Worm (Caenorhabditis elegans): Measurements from ENCODE around the gene gpa-9.
A peak's percentile ranks its signal among the peaks of the same experiment; 100 is the strongest.

gpa-9 gene

DNA sequence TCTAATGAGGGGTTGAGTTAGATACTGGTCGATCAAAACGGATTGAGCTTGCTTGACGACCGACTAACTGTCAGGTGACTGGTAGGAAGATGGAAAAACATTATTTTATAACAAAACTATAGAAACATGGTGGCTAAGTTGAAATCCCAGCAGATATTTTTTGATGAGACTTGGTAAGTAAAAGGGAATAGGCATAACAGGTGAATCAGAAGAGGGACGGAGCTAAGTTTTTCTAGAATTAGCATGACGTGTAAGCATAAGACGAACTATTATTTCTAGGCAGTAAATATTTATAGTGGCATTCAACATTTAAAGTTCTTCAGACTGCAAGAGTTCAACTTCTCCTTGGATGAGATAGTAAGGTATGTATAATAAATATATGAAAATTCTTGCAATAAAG, 4.6 kb downstream of the gpa-9 start, which contains the start of gene F56H9.8:
F56H9.8 (plus strand) TSS at position 301 of the 400 bp plus-strand sequence.
- no peak for TF ChIP-seq hpl-2 (GFP tag; optimal IDR thresholded peaks at IDR 0.05)
- no peak for TF ChIP-seq nhr-47 (tag; optimal IDR thresholded peaks at IDR 0.05)
- TF ChIP-seq nhr-85 (tag), result no peak
- TF ChIP-seq unc-62 (GFP tag; optimal IDR thresholded peaks at IDR 0.05), result no peak
- TF ChIP-seq unc-130 (tag; optimal IDR thresholded peaks at IDR 0.05), result no peak
- peak; percentile 29 for TF ChIP-seq pax-3 (tag; optimal IDR thresholded peaks at IDR 0.05)

DNA sequence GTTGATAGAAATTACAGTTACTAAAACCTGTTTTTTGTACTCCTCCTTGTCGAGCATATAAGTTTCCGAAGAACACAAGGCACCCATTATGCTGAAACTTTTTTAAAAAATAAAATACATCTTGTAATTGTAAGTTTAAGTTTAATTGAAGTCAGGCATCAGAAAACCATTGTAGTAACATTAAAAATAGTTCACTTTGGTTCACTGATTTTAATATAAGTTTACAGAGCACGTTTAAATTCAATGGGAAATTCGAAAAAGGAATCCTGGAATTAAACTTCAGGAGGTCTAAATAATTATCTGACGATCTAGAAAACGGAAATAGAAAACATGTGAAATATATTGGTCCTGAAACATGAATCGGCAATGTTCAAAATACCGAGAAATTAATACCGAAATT, 8.7 kb downstream of the gpa-9 start, which contains the start of gene gpa-8:
gpa-8 (minus strand) TSS at position 101 of the 400 bp plus-strand sequence.
- no peak for TF ChIP-seq fkh-4 (tag; optimal IDR thresholded peaks at IDR 0.05; ENCODE audit: borderline replicate concordance)
- TF ChIP-seq C04F5.9 (tag; optimal IDR thresholded peaks at IDR 0.05), result no peak
- TF ChIP-seq tlp-1 (tag; optimal IDR thresholded peaks at IDR 0.05), result no peak
- no peak for TF ChIP-seq zip-4 (GFP tag; optimal IDR thresholded peaks at IDR 0.05)
- TF ChIP-seq swsn-7 (tag; optimal IDR thresholded peaks at IDR 0.05), result no peak
- TF ChIP-seq egl-13 (tag; optimal IDR thresholded peaks at IDR 0.05), result no peak
- TF ChIP-seq lin-39 (tag; optimal IDR thresholded peaks at IDR 0.05), result no peak
- no peak for TF ChIP-seq mef-2 (tag; optimal IDR thresholded peaks at IDR 0.05)
- TF ChIP-seq fos-1 (tag; optimal IDR thresholded peaks at IDR 0.05), result no peak
- TF ChIP-seq aly-2 (tag; optimal IDR thresholded peaks at IDR 0.05), result no peak
- no peak for TF ChIP-seq tbx-2 (tag; optimal IDR thresholded peaks at IDR 0.05)

- TF ChIP-seq nhr-237 (tag; optimal IDR thresholded peaks at IDR 0.05), result no peak
- no peak for TF ChIP-seq unc-30 (tag; optimal IDR thresholded peaks at IDR 0.05)
- TF ChIP-seq swsn-7 (tag; optimal IDR thresholded peaks at IDR 0.05), result no peak
- peak; percentile 3 for TF ChIP-seq lin-14 (GFP tag; optimal IDR thresholded peaks at IDR 0.05)
- TF ChIP-seq tlp-1 (tag; optimal IDR thresholded peaks at IDR 0.05), result no peak
- TF ChIP-seq lin-35 (GFP tag; optimal IDR thresholded peaks at IDR 0.05), result peak in 1 of 2 experiments; percentile 10
- TF ChIP-seq pqm-1 (tag; optimal IDR thresholded peaks at IDR 0.05), result peak; percentile 46
- no peak for TF ChIP-seq dsc-1 (tag; optimal IDR thresholded peaks at IDR 0.05)
- peak; percentile 30 for TF ChIP-seq nhr-90 (tag; optimal IDR thresholded peaks at IDR 0.05; ENCODE audit: poor library complexity)
- no peak for TF ChIP-seq isw-1 (GFP tag; IDR thresholded peaks at IDR 0.05)
- no peak for TF ChIP-seq jun-1 (tag; optimal IDR thresholded peaks at IDR 0.05)
- TF ChIP-seq ets-5 (GFP tag; IDR thresholded peaks at IDR 0.05), result no peak
- TF ChIP-seq rnt-1 (tag; optimal IDR thresholded peaks at IDR 0.05), result peak; percentile 19
- no peak for TF ChIP-seq Y116A8C.19 (tag; optimal IDR thresholded peaks at IDR 0.05; ENCODE audit: borderline replicate concordance)
- no peak for TF ChIP-seq efl-1 (optimal IDR thresholded peaks at IDR 0.05)
- peak in 1 of 2 experiments; percentile 31 for TF ChIP-seq efl-1 (GFP tag; optimal IDR thresholded peaks at IDR 0.05 in 1 of 2)
- no peak for TF ChIP-seq egl-27 (tag; optimal IDR thresholded peaks at IDR 0.05)
- TF ChIP-seq tbx-2 (tag; optimal IDR thresholded peaks at IDR 0.05), result no peak
- TF ChIP-seq elt-3 (tag; optimal IDR thresholded peaks at IDR 0.05), result peak in 1 of 6 experiments; percentile 3
- TF ChIP-seq grh-1 (GFP tag; IDR thresholded peaks at IDR 0.05), result no peak
- no peak for TF ChIP-seq C04F5.9 (tag; optimal IDR thresholded peaks at IDR 0.05)
- no peak for TF ChIP-seq efl-3 (GFP tag; optimal IDR thresholded peaks at IDR 0.05)
- no peak for TF ChIP-seq snpc-4 (tag; optimal IDR thresholded peaks at IDR 0.05)
- peak; percentile 86 for TF ChIP-seq elt-2 (tag; optimal IDR thresholded peaks at IDR 0.05)
- TF ChIP-seq ama-1 (optimal IDR thresholded peaks at IDR 0.05), result peak; percentile 12
- no peak for TF ChIP-seq fkh-8 (tag; optimal IDR thresholded peaks at IDR 0.05)
- peak; percentile 14 for TF ChIP-seq blmp-1 (tag; optimal IDR thresholded peaks at IDR 0.05)
- no peak for TF ChIP-seq zip-4 (GFP tag; optimal IDR thresholded peaks at IDR 0.05)
- no peak for TF ChIP-seq lin-15B (tag; optimal IDR thresholded peaks at IDR 0.05)
- peak; percentile 3 for TF ChIP-seq lin-13 (GFP tag; optimal IDR thresholded peaks at IDR 0.05)
- no peak for TF ChIP-seq unc-86 (tag; optimal IDR thresholded peaks at IDR 0.05)
Observed at ce11 chrV:12637764-12638502, 11.2 kb downstream of the gpa-9 start.

Data from whole organism, L1 larva.